Fruit fly (Drosophila melanogaster): ENCODE measurements around the gene IntS11.

Gene IntS11

dm6 chr3R:29716782-29717317, 28.3 kb upstream of the IntS11 start, which contains the start of gene Obp99b (continued):
- no peak for TF ChIP-seq slou (GFP tag; optimal IDR thresholded peaks at IDR 0.05)
- TF ChIP-seq Fer1 (GFP tag; optimal IDR thresholded peaks at IDR 0.05) = no peak
- no peak for TF ChIP-seq CG2889 (GFP tag; IDR thresholded peaks at IDR 0.05)
- peak; percentile 55 for TF ChIP-seq schlank (tag; optimal IDR thresholded peaks at IDR 0.05)
- no peak for TF ChIP-seq dan (GFP tag; IDR thresholded peaks at IDR 0.05)
- peak in 1 of 2 experiments; percentile 10 for TF ChIP-seq Trl (optimal IDR thresholded peaks at IDR 0.05)
- TF ChIP-seq Trl (GFP tag; optimal IDR thresholded peaks at IDR 0.05) = peak; percentile 85
- peak; percentile 69 for TF ChIP-seq Rx (GFP tag; IDR thresholded peaks at IDR 0.05)
- no peak for TF ChIP-seq CG8478 (optimal IDR thresholded peaks at IDR 0.05)
- TF ChIP-seq CG3281 (GFP tag; optimal IDR thresholded peaks at IDR 0.05) = peak; percentile 79
- peak; percentile 66 for TF ChIP-seq zen (tag; optimal IDR thresholded peaks at IDR 0.05)
- peak; percentile 68 for TF ChIP-seq eyg (GFP tag; optimal IDR thresholded peaks at IDR 0.05)
- no peak for TF ChIP-seq CG6683 (GFP tag; optimal IDR thresholded peaks at IDR 0.05)
- TF ChIP-seq sens-2 (GFP tag; IDR thresholded peaks at IDR 0.05) = peak; percentile 90
- peak; percentile 69 for TF ChIP-seq CG17385 (GFP tag; optimal IDR thresholded peaks at IDR 0.05)
- peak; percentile 82 for TF ChIP-seq CG17802 (tag; optimal IDR thresholded peaks at IDR 0.05)
- TF ChIP-seq sim (GFP tag; IDR thresholded peaks at IDR 0.05) = peak; percentile 74; the same call in 1 of the 2 replicates
- peak; percentile 54 for TF ChIP-seq Sry-β (GFP tag; optimal IDR thresholded peaks at IDR 0.05)
- peak; percentile 98 for TF ChIP-seq Med (GFP tag)
- peak; percentile 66; the same call in 1 of the 2 replicates for TF ChIP-seq CG14014 (GFP tag; IDR thresholded peaks at IDR 0.05)
- peak; percentile 80 for TF ChIP-seq ewg (GFP tag; optimal IDR thresholded peaks at IDR 0.05)
- TF ChIP-seq wdn (GFP tag; IDR thresholded peaks at IDR 0.05) = 0 out of 2 replicates have a peak, but pooled peaks have one; percentile 46
- peak; percentile 5 for TF ChIP-seq CG10565 (GFP tag; optimal IDR thresholded peaks at IDR 0.05)
- peak; percentile 35 for TF ChIP-seq gcm2 (GFP tag; optimal IDR thresholded peaks at IDR 0.05)
- TF ChIP-seq Ssrp (tag; optimal IDR thresholded peaks at IDR 0.05) = peak; percentile 35
- TF ChIP-seq zfh1 (GFP tag; IDR thresholded peaks at IDR 0.05) = peak; percentile 86
- TF ChIP-seq Atf-2 (GFP tag; optimal IDR thresholded peaks at IDR 0.05) = peak; percentile 77
- no peak for TF ChIP-seq zen2 (GFP tag; IDR thresholded peaks at IDR 0.05; ENCODE audit: partially characterized antibody)
- TF ChIP-seq mirr (GFP tag; optimal IDR thresholded peaks at IDR 0.05) = peak; percentile 88
- no peak for TF ChIP-seq CG30020 (tag; optimal IDR thresholded peaks at IDR 0.05)
- TF ChIP-seq ato (GFP tag; IDR thresholded peaks at IDR 0.05; ENCODE audit: partially characterized antibody) = no peak
- no peak for TF ChIP-seq emc (GFP tag; optimal IDR thresholded peaks at IDR 0.05)
- peak; percentile 29; the same call in 1 of the 3 replicates for TF ChIP-seq row (GFP tag; IDR thresholded peaks at IDR 0.05)
- TF ChIP-seq Oli (tag; optimal IDR thresholded peaks at IDR 0.05) = peak; percentile 70
- TF ChIP-seq Neu2 (GFP tag; optimal IDR thresholded peaks at IDR 0.05; ENCODE audit: borderline replicate concordance) = peak; percentile 34
- TF ChIP-seq CG17361 (GFP tag; IDR thresholded peaks at IDR 0.05) = peak; percentile 39; the same call in 2 of the 3 replicates
- TF ChIP-seq CG12219 (GFP tag; optimal IDR thresholded peaks at IDR 0.05) = peak; percentile 90
- peak; percentile 80 for TF ChIP-seq unpg (GFP tag; optimal IDR thresholded peaks at IDR 0.05)
- peak; percentile 85 for TF ChIP-seq Meics (GFP tag; optimal IDR thresholded peaks at IDR 0.05)
- no peak for TF ChIP-seq run (tag; optimal IDR thresholded peaks at IDR 0.05)
- peak; percentile 32 for TF ChIP-seq lilli (GFP tag; optimal IDR thresholded peaks at IDR 0.05)
- peak; percentile 23 for TF ChIP-seq crc (GFP tag; optimal IDR thresholded peaks at IDR 0.05)
- peak; percentile 25 for TF ChIP-seq da (GFP tag; optimal IDR thresholded peaks at IDR 0.05)
- TF ChIP-seq CG15011 (GFP tag; optimal IDR thresholded peaks at IDR 0.05) = peak; percentile 48
- TF ChIP-seq E2f1 (GFP tag; IDR thresholded peaks at IDR 0.05) = peak; percentile 71
- TF ChIP-seq aop (GFP tag; IDR thresholded peaks at IDR 0.05) = peak; percentile 35; the same call in 1 of the 2 replicates
- peak; percentile 71 for TF ChIP-seq Bdp1 (GFP tag; optimal IDR thresholded peaks at IDR 0.05)
- TF ChIP-seq Lhr (GFP tag; optimal IDR thresholded peaks at IDR 0.05) = peak; percentile 75
- TF ChIP-seq pum (GFP tag; optimal IDR thresholded peaks at IDR 0.05) = peak; percentile 68
- TF ChIP-seq NFAT (GFP tag; IDR thresholded peaks at IDR 0.05) = peak; percentile 90
- TF ChIP-seq CG8290 (GFP tag; optimal IDR thresholded peaks at IDR 0.05) = peak; percentile 44
- TF ChIP-seq CG8290 (tag; optimal IDR thresholded peaks at IDR 0.05) = peak; percentile 73 to 87

Measured in whole organism, embryonic.